Worm (Caenorhabditis elegans) whole organism, L3 larva: ENCODE data around the gene col-169.

ENCODE experiments used
- R02D3.7 ChIP-seq: fragments of 150-350 bp; optimal IDR thresholded peaks from 2 replicates; lab custom pipeline; 2014; ENCODE audit warnings: missing biosample characterization, missing genetic modification characterization
- ZK546.5 ChIP-seq: sonication (generic microtip); optimal IDR thresholded peaks from 2 replicates; lab custom pipeline; 2017; ENCODE audit warnings: missing biosample characterization, missing genetic modification characterization
- ama-1 ChIP-seq: fragments of 150-350 bp; optimal IDR thresholded peaks from 2 replicates; lab custom pipeline; 2018
- ceh-28 ChIP-seq: fragments of 150-350 bp; optimal IDR thresholded peaks from 2 replicates; lab custom pipeline; 2014; ENCODE audit warnings: missing biosample characterization, missing genetic modification reagents, missing genetic modification characterization
- ceh-9 ChIP-seq: sonication (generic microtip); optimal IDR thresholded peaks from 2 replicates; lab custom pipeline; 2018; ENCODE audit warnings: missing biosample characterization, missing genetic modification characterization
- daf-12 ChIP-seq: fragments of 150-350 bp; optimal IDR thresholded peaks from 2 replicates; lab custom pipeline; 2014; ENCODE audit warnings: missing biosample characterization, missing genetic modification reagents, missing genetic modification characterization
- egl-27 ChIP-seq: sonication (generic microtip); optimal IDR thresholded peaks from 4 replicates; lab custom pipeline; 2017; ENCODE audit warnings: missing biosample characterization, missing genetic modification reagents, missing genetic modification characterization
- egl-5 ChIP-seq: fragments of 150-350 bp; optimal IDR thresholded peaks from 2 replicates; lab custom pipeline; 2017; ENCODE audit warnings: missing biosample characterization, missing genetic modification reagents, missing genetic modification characterization, inconsistent platforms
- elt-1 ChIP-seq: fragments of 150-350 bp; optimal IDR thresholded peaks from 2 replicates; lab custom pipeline; 2014; ENCODE audit warnings: missing biosample characterization, missing genetic modification characterization
- elt-2 ChIP-seq: sonication (generic microtip); optimal IDR thresholded peaks from 2 replicates; lab custom pipeline; 2016; ENCODE audit warnings: missing genetic modification reagents, mild to moderate bottlenecking, missing genetic modification characterization, missing compliant biosample characterization
- fkh-10 ChIP-seq: sonication (generic microtip); optimal IDR thresholded peaks from 2 replicates; lab custom pipeline; 2017; ENCODE audit warnings: missing biosample characterization, missing genetic modification reagents, missing genetic modification characterization
- fos-1 ChIP-seq: fragments of 150-350 bp; optimal IDR thresholded peaks from 2 replicates; lab custom pipeline; 2014; ENCODE audit warnings: missing biosample characterization, missing genetic modification characterization
- hmg-11 ChIP-seq: sonication (generic microtip); optimal IDR thresholded peaks from 2 replicates; lab custom pipeline; 2016; ENCODE audit warnings: missing genetic modification characterization, missing compliant biosample characterization
- jun-1 ChIP-seq: fragments of 150-350 bp; optimal IDR thresholded peaks from 2 replicates; lab custom pipeline; 2014; ENCODE audit warnings: missing biosample characterization, missing genetic modification reagents, missing genetic modification characterization
- lin-39 ChIP-seq: fragments of 150-350 bp; optimal IDR thresholded peaks from 2 replicates; lab custom pipeline; 2018; ENCODE audit warnings: missing biosample characterization, missing genetic modification reagents, missing genetic modification characterization
- lsy-12 ChIP-seq: sonication (generic microtip); optimal IDR thresholded peaks from 2 replicates; lab custom pipeline; 2016; ENCODE audit warnings: mild to moderate bottlenecking, missing genetic modification characterization, missing compliant biosample characterization
- mdl-1 ChIP-seq: fragments of 150-350 bp; optimal IDR thresholded peaks from 2 replicates; lab custom pipeline; 2014; ENCODE audit warnings: missing biosample characterization, missing genetic modification characterization
- mml-1 ChIP-seq: fragments of 150-350 bp; sonication (generic microtip); optimal IDR thresholded peaks from 3 replicates; lab custom pipeline; 2014; ENCODE audit warnings: missing biosample characterization, missing genetic modification characterization
- nfya-1 ChIP-seq: sonication (generic microtip); optimal IDR thresholded peaks from 2 replicates; lab custom pipeline; 2017; ENCODE audit warnings: missing genetic modification characterization, mild to moderate bottlenecking, missing compliant biosample characterization, antibody characterized with exemption, moderate library complexity; ENCODE audit not compliant: insufficient read depth
- nhr-11 ChIP-seq: fragments of 150-350 bp; optimal IDR thresholded peaks from 2 replicates; lab custom pipeline; 2014; ENCODE audit warnings: missing biosample characterization, missing genetic modification characterization
- nhr-23 ChIP-seq: fragments of 150-350 bp; optimal IDR thresholded peaks from 2 replicates; lab custom pipeline; 2014; ENCODE audit warnings: missing biosample characterization, missing genetic modification reagents, missing genetic modification characterization
- nhr-237 ChIP-seq: fragments of 150-350 bp; optimal IDR thresholded peaks from 2 replicates; lab custom pipeline; 2014; ENCODE audit warnings: missing biosample characterization, missing genetic modification characterization
- nhr-28 ChIP-seq: fragments of 150-350 bp; optimal IDR thresholded peaks from 2 replicates; lab custom pipeline; 2014; ENCODE audit warnings: missing biosample characterization, missing genetic modification characterization
- nhr-43 ChIP-seq: sonication (generic microtip); optimal IDR thresholded peaks from 2 replicates; lab custom pipeline; 2016; ENCODE audit warnings: mild to moderate bottlenecking, missing genetic modification characterization, missing compliant biosample characterization; ENCODE audit not compliant: poor library complexity, severe bottlenecking
- nhr-67 ChIP-seq: fragments of 150-350 bp; optimal IDR thresholded peaks from 2 replicates; lab custom pipeline; 2014; ENCODE audit warnings: missing biosample characterization, missing genetic modification characterization
- nhr-76 ChIP-seq: fragments of 150-350 bp; sonication (generic microtip); optimal IDR thresholded peaks from 5 replicates; lab custom pipeline; 2014; ENCODE audit warnings: missing biosample characterization, missing genetic modification characterization
- nhr-77 ChIP-seq: fragments of 150-350 bp; optimal IDR thresholded peaks from 2 replicates; lab custom pipeline; 2014; ENCODE audit warnings: missing biosample characterization, missing genetic modification characterization
- pqm-1 ChIP-seq: fragments of 150-350 bp; optimal IDR thresholded peaks from 2 replicates; lab custom pipeline; 2017; ENCODE audit warnings: missing biosample characterization, missing genetic modification characterization, inconsistent platforms
- sea-2 ChIP-seq: fragments of 150-350 bp; sonication (generic microtip); optimal IDR thresholded peaks from 4 replicates; lab custom pipeline; 2014; ENCODE audit warnings: missing biosample characterization, missing genetic modification reagents, missing genetic modification characterization
- snpc-4 ChIP-seq: fragments of 150-350 bp; optimal IDR thresholded peaks from 2 replicates; lab custom pipeline; 2014; ENCODE audit warnings: missing biosample characterization, missing genetic modification characterization
- tbx-2 ChIP-seq: sonication (generic microtip); optimal IDR thresholded peaks from 2 replicates; lab custom pipeline; 2016; ENCODE audit warnings: mild to moderate bottlenecking, missing genetic modification characterization, missing compliant biosample characterization
- unc-39 ChIP-seq: sonication (generic microtip); optimal IDR thresholded peaks from 4 replicates; lab custom pipeline; 2017; ENCODE audit warnings: missing biosample characterization, missing genetic modification characterization
- unc-62 ChIP-seq: fragments of 150-350 bp; sonication (generic microtip); optimal IDR thresholded peaks from 4 replicates; lab custom pipeline; 2014; ENCODE audit warnings: missing biosample characterization, missing genetic modification reagents, missing genetic modification characterization
- zag-1 ChIP-seq: fragments of 150-350 bp; optimal IDR thresholded peaks from 2 replicates; lab custom pipeline; 2014; ENCODE audit warnings: missing biosample characterization, missing genetic modification characterization

Gene col-169

ce11 chrX:6350016-6350415 is 21.1 kb downstream of the col-169 start, which contains the start of gene C03B1.6:
TSS of gene C03B1.6 (plus strand) at chrX:6350316.
- TF ChIP-seq elt-2, result no peak
- no peak for TF ChIP-seq jun-1 (tag; lab: Kevin White, UChicago)
- no peak for TF ChIP-seq mdl-1 (tag; lab: Kevin White, UChicago)
- no peak for TF ChIP-seq fos-1 (tag; lab: Kevin White, UChicago)
- no peak for TF ChIP-seq nhr-28
- TF ChIP-seq nhr-67, result no peak
- no peak for TF ChIP-seq hmg-11
- no peak for TF ChIP-seq ama-1 (lab: Kevin White, UChicago)
- TF ChIP-seq ZK546.5 (tag; lab: Kevin White, UChicago), result no peak
- no peak for TF ChIP-seq ceh-28 (tag; lab: Kevin White, UChicago)
- no peak for TF ChIP-seq pqm-1 (tag; lab: Kevin White, UChicago)
- TF ChIP-seq, all 47 proteins: peak for 0

- TF ChIP-seq lin-39, result no peak
- TF ChIP-seq pqm-1 (tag; lab: Kevin White, UChicago), result peak; percentile 45
- no peak for TF ChIP-seq jun-1 (tag; lab: Kevin White, UChicago)
- TF ChIP-seq egl-5 (tag; lab: Kevin White, UChicago), result no peak
- no peak for TF ChIP-seq nhr-11 (tag; lab: Kevin White, UChicago)
Measured at ce11 chrX:6353763-6354162, 24.8 kb downstream of the col-169 start.

ce11 chrX:6355030-6355635 is 26.2 kb downstream of the col-169 start, which contains the start of gene C03B1.5:
TSS of gene C03B1.5 (plus strand) at chrX:6355585.
- TF ChIP-seq nhr-237 (tag; lab: Kevin White, UChicago) (no peak), mdl-1 (tag; lab: Kevin White, UChicago) (no peak), ceh-28 (tag; lab: Kevin White, UChicago) (no peak), snpc-4 (tag; lab: Kevin White, UChicago) (no peak), unc-62 (GFP tag; lab: Kevin White, UChicago) (no peak), daf-12 (tag; lab: Kevin White, UChicago) (no peak), nhr-76 (tag; lab: Kevin White, UChicago) (no peak), zag-1 (tag; lab: Kevin White, UChicago) (no peak), ceh-9 (no peak), nhr-77 (tag; lab: Kevin White, UChicago) (no peak), egl-5 (tag; lab: Kevin White, UChicago) (no peak), tbx-2 (tag; lab: Kevin White, UChicago) (no peak), unc-39 (tag; lab: Kevin White, UChicago) (no peak), R02D3.7 (no peak), lin-39 (no peak), mml-1 (tag; lab: Kevin White, UChicago) (no peak), elt-2 (no peak), sea-2 (GFP tag; lab: Kevin White, UChicago) (no peak), nfya-1 (tag; lab: Kevin White, UChicago) (no peak)

ce11 chrX:6357772-6358171 is 28.8 kb downstream of the col-169 start, which contains the start of gene C03B1.10:
TSS of gene C03B1.10 (minus strand) at chrX:6357872.
- no peak for TF ChIP-seq nhr-23 (tag; lab: Kevin White, UChicago)
- TF ChIP-seq ZK546.5 (tag; lab: Kevin White, UChicago), result no peak
- TF ChIP-seq R02D3.7, result no peak
- no peak for TF ChIP-seq ama-1 (lab: Kevin White, UChicago)
- no peak for TF ChIP-seq egl-27 (tag; lab: Kevin White, UChicago)
- no peak for TF ChIP-seq nhr-76 (tag; lab: Kevin White, UChicago)
- TF ChIP-seq tbx-2 (tag; lab: Kevin White, UChicago), result no peak
- TF ChIP-seq, all 47 proteins: peak for 0

ce11 chrX:6360077-6360476 is 31.1 kb downstream of the col-169 start:
- TF ChIP-seq nhr-11 (tag; lab: Kevin White, UChicago) (no peak), unc-62 (GFP tag; lab: Kevin White, UChicago) (no peak), lsy-12 (tag; lab: Kevin White, UChicago) (no peak), nhr-43 (no peak), hmg-11 (no peak), ama-1 (lab: Kevin White, UChicago) (no peak), elt-1 (tag; lab: Kevin White, UChicago) (no peak), fkh-10 (GFP tag; lab: Kevin White, UChicago) (no peak), snpc-4 (tag; lab: Kevin White, UChicago) (no peak)
